Worm (Caenorhabditis elegans) whole organism, L4/young adult: ENCODE results near the gene T04C9.1.

Experiments used
- W03F9.2 ChIP-seq: fragments of 150-350 bp; optimal IDR thresholded peaks from 2 replicates; lab custom pipeline; 2014; ENCODE audit warnings: missing biosample characterization, missing genetic modification characterization
- him-1 ChIP-seq: sonication (generic microtip); optimal IDR thresholded peaks from 2 replicates; lab custom pipeline; 2016; ENCODE audit warnings: missing genotype, missing genetic modification reagents, missing genetic modification characterization, missing compliant biosample characterization

DNA sequence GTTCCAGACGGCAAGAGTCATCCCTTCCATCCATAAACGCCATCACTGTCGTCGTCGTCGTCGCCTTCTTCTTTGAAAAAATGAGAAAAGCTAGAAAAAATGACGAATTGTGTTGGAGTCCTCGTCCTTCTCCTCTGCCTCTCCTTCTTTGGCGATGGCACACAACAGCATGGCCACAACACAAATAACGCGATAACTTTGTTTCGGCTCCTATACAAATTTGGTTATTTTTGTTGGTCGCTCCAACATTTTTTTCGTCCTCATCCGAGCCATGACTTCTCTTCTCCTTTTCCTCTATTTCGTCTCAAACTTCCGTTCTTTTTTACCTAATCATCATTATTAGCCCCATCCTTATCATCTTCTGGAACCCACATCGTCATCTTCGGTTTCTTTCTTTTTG lies 970 bp upstream of the T04C9.1 start:
- TF ChIP-seq him-1 (tag; lab: Kevin White, UChicago) (no peak), W03F9.2 (tag; lab: Kevin White, UChicago) (no peak)
